Worm (Caenorhabditis elegans): ENCODE data around the gene Y57G11C.14.
"Not testable (repeated sequence)": the region's sequence is repeated elsewhere in the genome, so short reads cannot be mapped to it uniquely, and the experiment has no call there.

DNA sequence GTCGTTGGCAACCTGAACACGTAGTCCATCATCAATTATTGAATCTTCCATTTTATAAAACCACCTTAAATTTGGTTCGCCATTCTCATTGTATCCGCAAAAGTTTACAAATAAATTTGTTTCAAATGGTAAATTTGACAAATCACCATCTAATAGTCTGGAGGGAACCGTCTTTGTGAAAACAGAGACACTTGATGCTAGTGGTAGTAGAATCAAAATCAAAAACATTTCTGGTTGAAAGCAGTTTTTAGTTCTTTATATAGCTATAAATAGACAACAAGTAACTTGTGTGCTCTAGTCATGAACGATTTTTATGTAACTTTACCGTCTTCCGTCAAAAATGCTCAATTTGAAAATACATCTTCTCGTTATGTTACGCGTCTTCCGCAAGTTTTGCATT lies 44.0 kb downstream of the Y57G11C.14 start, which contains the start of gene Y57G11C.20:
- TF ChIP-seq nhr-237 (tag; optimal IDR thresholded peaks at IDR 0.05); lsy-2 (tag; optimal IDR thresholded peaks at IDR 0.05); ceh-39 (tag; optimal IDR thresholded peaks at IDR 0.05); unc-62 (GFP tag; optimal IDR thresholded peaks at IDR 0.05); nhr-28 (tag; optimal IDR thresholded peaks at IDR 0.05); mep-1 (tag; optimal IDR thresholded peaks at IDR 0.05); unc-39 (tag; optimal IDR thresholded peaks at IDR 0.05): not testable (repeated sequence)
